Fruit fly (Drosophila melanogaster): Measurements from ENCODE around the gene gukh.

gukh gene

dm6 chr3R:19044638-19045037, 60.8 kb downstream of the gukh start:
- TF ChIP-seq h (optimal IDR thresholded peaks at IDR 0.05) (no peak), insv (optimal IDR thresholded peaks at IDR 0.05) (no peak), Myc (optimal IDR thresholded peaks at IDR 0.05) (no peak), psq (optimal IDR thresholded peaks at IDR 0.05) (no peak), ttk (optimal IDR thresholded peaks at IDR 0.05) (no peak), Sin3A (optimal IDR thresholded peaks at IDR 0.05) (no peak)

- TF ChIP-seq Sin3A (optimal IDR thresholded peaks at IDR 0.05): no peak
- TF ChIP-seq Myc (optimal IDR thresholded peaks at IDR 0.05): no peak
- TF ChIP-seq psq (optimal IDR thresholded peaks at IDR 0.05): no peak
- no peak for TF ChIP-seq insv (optimal IDR thresholded peaks at IDR 0.05)
- no peak for TF ChIP-seq ttk (optimal IDR thresholded peaks at IDR 0.05)
- TF ChIP-seq h (optimal IDR thresholded peaks at IDR 0.05): no peak
Measured at dm6 chr3R:19051247-19051646, 67.4 kb downstream of the gukh start.

dm6 chr3R:19052475-19052874, 68.7 kb downstream of the gukh start:
- TF ChIP-seq Sin3A (optimal IDR thresholded peaks at IDR 0.05) (no peak), h (optimal IDR thresholded peaks at IDR 0.05) (no peak), psq (optimal IDR thresholded peaks at IDR 0.05) (no peak), Myc (optimal IDR thresholded peaks at IDR 0.05) (no peak), insv (optimal IDR thresholded peaks at IDR 0.05) (no peak), ttk (optimal IDR thresholded peaks at IDR 0.05) (no peak)

- TF ChIP-seq insv (optimal IDR thresholded peaks at IDR 0.05): no peak
- TF ChIP-seq ttk (optimal IDR thresholded peaks at IDR 0.05): no peak
- no peak for TF ChIP-seq Myc (optimal IDR thresholded peaks at IDR 0.05)
- no peak for TF ChIP-seq Sin3A (optimal IDR thresholded peaks at IDR 0.05)
- TF ChIP-seq psq (optimal IDR thresholded peaks at IDR 0.05): no peak
Measured at dm6 chr3R:19054839-19055238, 71.0 kb downstream of the gukh start.

- TF ChIP-seq psq (optimal IDR thresholded peaks at IDR 0.05) (no peak), insv (optimal IDR thresholded peaks at IDR 0.05) (no peak), Myc (optimal IDR thresholded peaks at IDR 0.05) (no peak), Sin3A (optimal IDR thresholded peaks at IDR 0.05) (no peak), h (optimal IDR thresholded peaks at IDR 0.05) (no peak), ttk (optimal IDR thresholded peaks at IDR 0.05) (no peak)
Measured at dm6 chr3R:19056884-19057283, 73.1 kb downstream of the gukh start.

dm6 chr3R:19058384-19058783, 74.6 kb downstream of the gukh start:
- TF ChIP-seq Myc (optimal IDR thresholded peaks at IDR 0.05) (no peak), ttk (optimal IDR thresholded peaks at IDR 0.05) (no peak), psq (optimal IDR thresholded peaks at IDR 0.05) (no peak), insv (optimal IDR thresholded peaks at IDR 0.05) (no peak), Sin3A (optimal IDR thresholded peaks at IDR 0.05) (no peak), h (optimal IDR thresholded peaks at IDR 0.05) (no peak)

- TF ChIP-seq h (optimal IDR thresholded peaks at IDR 0.05) (no peak), ttk (optimal IDR thresholded peaks at IDR 0.05) (no peak), Myc (optimal IDR thresholded peaks at IDR 0.05) (no peak), insv (optimal IDR thresholded peaks at IDR 0.05) (no peak), Sin3A (optimal IDR thresholded peaks at IDR 0.05) (no peak), psq (optimal IDR thresholded peaks at IDR 0.05) (no peak)
Measured at dm6 chr3R:19059285-19059684, 75.5 kb downstream of the gukh start.

- TF ChIP-seq Myc (optimal IDR thresholded peaks at IDR 0.05) (no peak), h (optimal IDR thresholded peaks at IDR 0.05) (no peak), Sin3A (optimal IDR thresholded peaks at IDR 0.05) (no peak), psq (optimal IDR thresholded peaks at IDR 0.05) (no peak), ttk (optimal IDR thresholded peaks at IDR 0.05) (no peak), insv (optimal IDR thresholded peaks at IDR 0.05) (no peak)
Measured at dm6 chr3R:19060173-19060572, 76.3 kb downstream of the gukh start.

- TF ChIP-seq Sin3A (optimal IDR thresholded peaks at IDR 0.05) (no peak), psq (optimal IDR thresholded peaks at IDR 0.05) (no peak), ttk (optimal IDR thresholded peaks at IDR 0.05) (no peak), insv (optimal IDR thresholded peaks at IDR 0.05) (no peak), Myc (optimal IDR thresholded peaks at IDR 0.05) (no peak), h (optimal IDR thresholded peaks at IDR 0.05) (no peak)
Measured at dm6 chr3R:19062549-19062948, 78.7 kb downstream of the gukh start.

dm6 chr3R:19064037-19064664, 80.3 kb downstream of the gukh start:
- TF ChIP-seq ttk (optimal IDR thresholded peaks at IDR 0.05): no peak
- TF ChIP-seq Sin3A (optimal IDR thresholded peaks at IDR 0.05): no peak
- no peak for TF ChIP-seq h (optimal IDR thresholded peaks at IDR 0.05)
- no peak for TF ChIP-seq Myc (optimal IDR thresholded peaks at IDR 0.05)
- no peak for TF ChIP-seq insv (optimal IDR thresholded peaks at IDR 0.05)
- TF ChIP-seq psq (optimal IDR thresholded peaks at IDR 0.05): no peak

- TF ChIP-seq Sin3A (optimal IDR thresholded peaks at IDR 0.05) (no peak), h (optimal IDR thresholded peaks at IDR 0.05) (no peak), psq (optimal IDR thresholded peaks at IDR 0.05) (no peak), Myc (optimal IDR thresholded peaks at IDR 0.05) (no peak), insv (optimal IDR thresholded peaks at IDR 0.05) (no peak), ttk (optimal IDR thresholded peaks at IDR 0.05) (no peak)
Measured at dm6 chr3R:19065474-19065873, 81.6 kb downstream of the gukh start.

dm6 chr3R:19066965-19067614, 83.3 kb downstream of the gukh start:
- no peak for TF ChIP-seq h (optimal IDR thresholded peaks at IDR 0.05)
- no peak for TF ChIP-seq Sin3A (optimal IDR thresholded peaks at IDR 0.05)
- no peak for TF ChIP-seq psq (optimal IDR thresholded peaks at IDR 0.05)
- TF ChIP-seq Myc (optimal IDR thresholded peaks at IDR 0.05): no peak
- no peak for TF ChIP-seq insv (optimal IDR thresholded peaks at IDR 0.05)
- no peak for TF ChIP-seq ttk (optimal IDR thresholded peaks at IDR 0.05)

Measured in Kc167 (cell line).